Worm (Caenorhabditis elegans) whole organism, early embryonic: ENCODE measurements around the gene str-123.

ENCODE experiments used
- F13C5.2 ChIP-seq: sonication (generic microtip); optimal IDR thresholded peaks from 2 replicates; lab custom pipeline; 2017; ENCODE audit warnings: mild to moderate bottlenecking, missing genetic modification characterization, inconsistent platforms, missing compliant biosample characterization
- aly-1 ChIP-seq: sonication (generic microtip); optimal IDR thresholded peaks from 2 replicates; lab custom pipeline; 2016; ENCODE audit warnings: missing genetic modification characterization, missing compliant biosample characterization
- flt-1 ChIP-seq: fragments of 200-800 bp; sonication (Bioruptor generic); IDR thresholded peaks from 2 replicates; pipeline ENCODE4 v1.3.6; 2022; ENCODE audit warnings: missing genetic modification characterization, missing compliant biosample characterization
- sea-1 ChIP-seq: fragments of 200-800 bp; sonication (Bioruptor generic); conservative IDR thresholded peaks from 2 replicates; pipeline ENCODE4 v1.3.6; 2022; ENCODE audit warnings: missing genetic modification characterization, missing compliant biosample characterization

- TF ChIP-seq flt-1 (GFP tag; lab: Robert Waterston, UW) (no peak), F13C5.2 (tag; lab: Kevin White, UChicago) (no peak), aly-1 (tag; lab: Kevin White, UChicago) (no peak), sea-1 (GFP tag; lab: Robert Waterston, UW) (no peak)
Observed at ce11 chrX:12754043-12754442, 36.1 kb upstream of the str-123 start.
